Worm (Caenorhabditis elegans) whole organism, late embryonic: ENCODE data around the gene nhr-241.

Experiments used
- C08G9.2 ChIP-seq: sonication (generic microtip); optimal IDR thresholded peaks from 2 replicates; lab custom pipeline; 2016; ENCODE audit warnings: mild to moderate bottlenecking, missing genetic modification characterization, moderate library complexity, missing compliant biosample characterization
- F13H6.1 ChIP-seq: sonication (generic microtip); optimal IDR thresholded peaks from 2 replicates; lab custom pipeline; 2016; ENCODE audit warnings: missing genetic modification characterization, missing compliant biosample characterization
- K02D7.2 ChIP-seq: sonication (generic microtip); optimal IDR thresholded peaks from 2 replicates; lab custom pipeline; 2017; ENCODE audit warnings: mild to moderate bottlenecking, missing genetic modification characterization, missing compliant biosample characterization
- K09A11.1 ChIP-seq: sonication (generic microtip); optimal IDR thresholded peaks from 2 replicates; lab custom pipeline; 2017; ENCODE audit warnings: antibody characterized with exemption, mild to moderate bottlenecking, missing genetic modification characterization, missing compliant biosample characterization; ENCODE audit not compliant: insufficient read depth
- ceh-19 ChIP-seq: fragments of 200-800 bp; sonication (Bioruptor generic); optimal IDR thresholded peaks from 2 replicates; lab custom pipeline; 2018; ENCODE audit warnings: mild to moderate bottlenecking, missing genetic modification characterization, missing compliant biosample characterization
- ceh-22 ChIP-seq: sonication (generic microtip); optimal IDR thresholded peaks from 2 replicates; lab custom pipeline; 2017; ENCODE audit warnings: missing biosample characterization, missing genetic modification characterization
- ceh-24 ChIP-seq: sonication (generic microtip); optimal IDR thresholded peaks from 2 replicates; lab custom pipeline; 2016; ENCODE audit warnings: mild to moderate bottlenecking, missing genetic modification characterization, missing compliant biosample characterization
- ceh-9 ChIP-seq: sonication (generic microtip); optimal IDR thresholded peaks from 2 replicates; lab custom pipeline; 2016; ENCODE audit warnings: mild to moderate bottlenecking, missing genetic modification characterization, inconsistent platforms, missing compliant biosample characterization
- dmd-4 ChIP-seq: sonication (generic microtip); optimal IDR thresholded peaks from 2 replicates; lab custom pipeline; 2016; ENCODE audit warnings: borderline replicate concordance, missing genetic modification characterization, missing compliant biosample characterization
- elt-2 ChIP-seq: sonication (generic microtip); optimal IDR thresholded peaks from 2 replicates; lab custom pipeline; 2016; ENCODE audit warnings: missing genetic modification reagents, missing genetic modification characterization, missing compliant biosample characterization
- elt-4 ChIP-seq: sonication (generic microtip); optimal IDR thresholded peaks from 2 replicates; lab custom pipeline; 2016; ENCODE audit warnings: missing genetic modification characterization, missing compliant biosample characterization
- fax-1 ChIP-seq: sonication (generic microtip); optimal IDR thresholded peaks from 2 replicates; lab custom pipeline; 2016; ENCODE audit warnings: missing genotype, missing genetic modification characterization, missing compliant biosample characterization
- fkh-10 ChIP-seq: fragments of 150-350 bp; optimal IDR thresholded peaks from 2 replicates; lab custom pipeline; 2014; ENCODE audit warnings: missing biosample characterization, missing genetic modification reagents, missing genetic modification characterization
- fkh-6 ChIP-seq: sonication (generic microtip); optimal IDR thresholded peaks from 2 replicates; lab custom pipeline; 2016; ENCODE audit warnings: missing genetic modification characterization, missing compliant biosample characterization
- hlh-15 ChIP-seq: sonication (generic microtip); optimal IDR thresholded peaks from 2 replicates; lab custom pipeline; 2016; ENCODE audit warnings: missing genetic modification characterization, missing compliant biosample characterization
- lin-11 ChIP-seq: fragments of 200-800 bp; sonication (Bioruptor generic); optimal IDR thresholded peaks from 2 replicates; lab custom pipeline; 2018; ENCODE audit warnings: mild to moderate bottlenecking, missing genetic modification characterization, missing compliant biosample characterization
- madf-2 ChIP-seq: sonication (generic microtip); optimal IDR thresholded peaks from 2 replicates; lab custom pipeline; 2017; ENCODE audit warnings: missing genetic modification characterization, missing compliant biosample characterization
- mec-3 ChIP-seq: sonication (generic microtip); optimal IDR thresholded peaks from 2 replicates; lab custom pipeline; 2016; ENCODE audit warnings: borderline replicate concordance, missing genetic modification characterization, missing compliant biosample characterization
- npax-4 ChIP-seq: sonication (generic microtip); optimal IDR thresholded peaks from 2 replicates; lab custom pipeline; 2016; ENCODE audit warnings: missing genetic modification characterization, missing compliant biosample characterization
- odd-2 ChIP-seq: sonication (generic microtip); optimal IDR thresholded peaks from 2 replicates; lab custom pipeline; 2017; ENCODE audit warnings: antibody characterized with exemption, mild to moderate bottlenecking, missing genetic modification characterization, missing compliant biosample characterization
- pag-3 ChIP-seq: sonication (generic microtip); optimal IDR thresholded peaks from 2 replicates; lab custom pipeline; 2016; ENCODE audit warnings: missing compliant biosample characterization, missing genetic modification characterization, borderline replicate concordance
- pha-2 ChIP-seq: sonication (generic microtip); optimal IDR thresholded peaks from 2 replicates; lab custom pipeline; 2017; ENCODE audit warnings: mild to moderate bottlenecking, missing genetic modification characterization, missing compliant biosample characterization
- pha-4 ChIP-seq: fragments of 150-350 bp; optimal IDR thresholded peaks from 2 replicates; lab custom pipeline; 2018; ENCODE audit warnings: missing biosample characterization, missing genetic modification reagents, missing genetic modification characterization
- pros-1 ChIP-seq: fragments of 150-350 bp; optimal IDR thresholded peaks from 2 replicates; lab custom pipeline; 2014; ENCODE audit warnings: missing biosample characterization, missing genetic modification reagents, missing genetic modification characterization
- ref-2 ChIP-seq: sonication (generic microtip); optimal IDR thresholded peaks from 2 replicates; lab custom pipeline; 2016; ENCODE audit warnings: missing genetic modification characterization, missing compliant biosample characterization
- rnt-1 ChIP-seq: sonication (generic microtip); optimal IDR thresholded peaks from 2 replicates; lab custom pipeline; 2016; ENCODE audit warnings: missing genetic modification characterization, missing compliant biosample characterization
- tbx-7 ChIP-seq: sonication (generic microtip); optimal IDR thresholded peaks from 2 replicates; lab custom pipeline; 2016; ENCODE audit warnings: missing genotype, missing genetic modification characterization, missing compliant biosample characterization
- ttx-3 ChIP-seq: sonication (generic microtip); optimal IDR thresholded peaks from 2 replicates; lab custom pipeline; 2016; ENCODE audit warnings: missing genetic modification reagents, missing genetic modification characterization, missing compliant biosample characterization
- unc-55 ChIP-seq: sonication (generic microtip); optimal IDR thresholded peaks from 2 replicates; lab custom pipeline; 2017; ENCODE audit warnings: missing biosample characterization, missing genetic modification reagents, missing genetic modification characterization

nhr-241 gene

DNA sequence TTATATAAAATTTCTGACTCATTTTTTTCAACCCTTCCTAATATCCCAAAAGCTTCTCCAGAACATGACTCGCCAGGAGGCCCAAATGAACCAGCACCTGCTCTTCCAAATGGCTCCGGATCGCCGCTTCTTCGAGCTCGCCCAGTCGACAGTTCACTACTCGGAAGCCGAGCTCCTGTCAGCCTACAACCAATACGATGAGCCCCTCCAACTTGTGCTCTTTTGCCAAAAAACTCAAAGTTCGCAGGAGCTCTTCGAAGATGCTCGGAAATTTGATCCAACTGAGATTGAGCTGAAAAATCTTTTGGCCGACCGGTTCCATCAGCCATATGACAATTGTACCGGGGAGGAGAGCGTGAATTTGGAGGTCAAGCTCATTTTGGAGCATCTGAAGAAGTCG is 3.8 kb upstream of the nhr-241 start:
- TF ChIP-seq hlh-15 (tag; lab: Kevin White, UChicago) (no peak), npax-4 (tag; lab: Kevin White, UChicago) (no peak), dmd-4 (tag; lab: Kevin White, UChicago) (no peak), pha-4 (no peak), mec-3 (tag; lab: Kevin White, UChicago) (no peak), tbx-7 (tag; lab: Kevin White, UChicago) (no peak), madf-2 (tag; lab: Kevin White, UChicago) (no peak), pros-1 (tag; lab: Kevin White, UChicago) (no peak)

DNA sequence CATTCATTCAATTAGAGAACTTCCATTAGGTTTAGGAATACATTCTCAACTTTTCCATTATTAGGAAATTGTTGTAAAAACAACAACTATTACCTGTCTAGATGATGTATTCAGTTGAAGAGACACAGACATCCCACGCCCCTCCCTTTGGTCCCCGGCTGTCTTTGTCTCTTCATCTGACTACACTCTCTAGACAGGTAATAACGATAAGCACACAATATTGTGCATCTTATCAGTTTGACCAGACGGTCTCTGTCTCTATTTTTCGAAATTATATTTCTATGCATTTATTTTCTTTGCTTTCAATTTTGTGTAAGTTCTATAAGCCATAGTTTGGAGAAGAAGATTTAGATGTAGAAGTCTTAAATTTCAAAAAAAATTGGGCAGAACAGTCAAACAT is 2.1 kb downstream of the nhr-241 start, which contains the start of gene Y69H2.9:
TSS of gene Y69H2.9 (plus strand) at position 233 of the 400 bp plus-strand sequence.
- no peak for TF ChIP-seq fkh-10 (GFP tag; lab: Kevin White, UChicago)
- TF ChIP-seq odd-2 = no peak
- TF ChIP-seq K09A11.1 (tag; lab: Kevin White, UChicago) = no peak
- TF ChIP-seq elt-2 (tag; lab: Kevin White, UChicago) = peak; percentile 91
- no peak for TF ChIP-seq K02D7.2 (tag; lab: Kevin White, UChicago)

DNA sequence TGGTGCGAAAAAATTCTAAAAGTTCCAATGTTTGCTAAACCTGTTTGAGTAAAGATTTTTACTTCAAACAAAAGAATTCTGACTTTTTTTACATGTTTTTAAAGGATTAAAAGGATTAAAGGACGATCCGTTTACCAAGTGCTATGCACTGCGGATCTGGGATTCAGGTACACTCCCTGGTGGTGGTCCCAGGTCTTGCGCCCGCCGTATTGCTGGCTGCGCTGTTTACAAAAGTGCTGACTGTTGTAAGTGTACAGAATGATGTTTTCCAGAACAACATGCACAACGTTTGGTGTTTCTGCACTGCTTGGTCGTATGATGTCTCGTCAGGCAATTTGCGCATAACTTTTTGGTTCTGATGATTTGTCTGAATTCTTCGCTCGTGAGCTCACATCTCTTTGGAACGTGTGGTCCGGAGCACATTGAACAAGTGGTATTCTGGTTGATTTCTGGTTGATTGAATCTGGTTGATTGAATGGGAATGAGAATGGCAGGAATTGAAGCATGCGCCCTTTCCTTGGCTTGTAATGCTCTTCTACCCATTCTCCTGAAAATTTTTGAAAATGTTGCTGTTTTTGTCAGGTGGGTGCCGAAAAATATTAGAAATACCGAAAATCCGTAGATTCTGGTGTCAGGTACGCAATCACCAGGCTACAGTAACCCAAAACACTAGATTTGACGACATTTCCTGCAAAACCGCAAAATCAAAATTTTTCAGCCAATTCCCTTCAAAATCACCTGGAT is 6.2 kb downstream of the nhr-241 start:
- TF ChIP-seq dmd-4 (tag; lab: Kevin White, UChicago) (peak; percentile 70), ttx-3 (tag; lab: Kevin White, UChicago) (no peak), fkh-10 (GFP tag; lab: Kevin White, UChicago) (peak; percentile 18), ceh-22 (tag; lab: Kevin White, UChicago) (no peak)
- TF ChIP-seq, all 69 proteins: peak for 2

DNA sequence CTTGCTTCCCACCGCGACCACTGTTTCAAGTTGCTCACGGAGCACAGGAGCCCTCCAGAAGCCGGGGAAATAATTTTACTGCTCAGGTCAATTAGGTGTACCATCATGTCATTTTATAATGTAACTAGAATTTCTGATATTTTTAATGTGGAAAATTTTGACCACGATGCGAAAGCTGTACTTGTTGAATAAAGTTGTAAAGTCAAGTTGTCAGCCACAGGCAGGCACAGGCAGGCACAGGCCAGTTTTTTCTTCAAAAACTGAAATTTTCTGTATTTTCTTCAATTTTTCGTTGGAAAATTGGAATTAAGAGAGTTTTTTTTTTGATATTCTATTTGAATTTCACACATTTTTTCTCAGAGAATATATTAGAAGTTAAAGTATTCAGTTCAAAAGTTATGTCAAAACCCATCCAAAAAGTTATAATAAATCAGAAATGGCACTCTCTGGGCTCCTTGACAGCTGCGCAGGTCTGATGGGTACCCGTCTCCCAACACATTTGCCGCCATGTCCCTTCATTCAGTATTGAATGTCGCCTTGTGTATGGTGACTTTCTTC is 6.9 kb downstream of the nhr-241 start, which contains the start of gene Y17D7C.1:
TSS of gene Y17D7C.1 (plus strand) at position 508 of the 558 bp plus-strand sequence.
- TF ChIP-seq C08G9.2 (tag; lab: Kevin White, UChicago) = no peak
- no peak for TF ChIP-seq ceh-9 (tag; lab: Kevin White, UChicago)
- no peak for TF ChIP-seq elt-4 (tag; lab: Kevin White, UChicago)
- no peak for TF ChIP-seq tbx-7 (tag; lab: Kevin White, UChicago)
- no peak for TF ChIP-seq unc-55 (GFP tag; lab: Kevin White, UChicago)
- TF ChIP-seq ref-2 (tag; lab: Kevin White, UChicago) = no peak
- TF ChIP-seq fkh-6 (tag; lab: Kevin White, UChicago) = no peak
- no peak for TF ChIP-seq ceh-19 (GFP tag; lab: Kevin White, UChicago)
- TF ChIP-seq lin-11 (tag; lab: Kevin White, UChicago) = no peak
- TF ChIP-seq ceh-24 (tag; lab: Kevin White, UChicago) = no peak
- no peak for TF ChIP-seq K09A11.1 (tag; lab: Kevin White, UChicago)

DNA sequence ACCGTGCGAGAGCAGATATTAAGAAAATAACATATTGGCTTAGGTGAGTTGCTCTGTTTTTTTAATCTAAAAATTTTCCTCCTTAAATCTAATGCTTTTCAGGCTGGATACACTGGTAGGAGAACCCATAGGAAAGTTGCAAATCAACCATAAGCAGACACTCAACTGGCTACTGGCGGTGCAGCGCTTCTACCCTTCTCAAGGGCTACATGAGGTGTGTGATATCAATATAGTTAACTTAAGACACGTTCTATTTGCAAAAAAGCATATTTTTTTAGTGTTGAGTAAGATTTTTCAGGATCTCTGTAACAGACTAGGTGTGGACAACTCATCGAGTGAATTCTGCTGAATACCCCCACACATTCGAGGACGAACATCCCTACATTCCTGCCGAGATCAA is 8.8 kb downstream of the nhr-241 start:
- no peak for TF ChIP-seq madf-2 (tag; lab: Kevin White, UChicago)
- no peak for TF ChIP-seq fax-1
- no peak for TF ChIP-seq pag-3
- TF ChIP-seq F13H6.1 (tag; lab: Kevin White, UChicago) = no peak
- TF ChIP-seq rnt-1 (tag; lab: Kevin White, UChicago) = no peak

ce11 chrV:18709203-18709860 is 10.1 kb downstream of the nhr-241 start, which contains the start of gene Y17D7C.6:
Gene Y17D7C.6, plus strand, starts transcription at chrV:18709810.
- peak; percentile 15 for TF ChIP-seq ceh-19 (GFP tag; lab: Kevin White, UChicago)
- no peak for TF ChIP-seq pha-2 (tag; lab: Kevin White, UChicago)
